Fruit fly (Drosophila melanogaster) whole organism, embryonic: ENCODE results near the gene Hrd3.

Experiments used
- CG12071 ChIP-seq: fragments of 200-800 bp; sonication (Bioruptor generic); optimal IDR thresholded peaks from 3 replicates; lab custom pipeline; 2018; ENCODE audit warnings: missing biosample characterization, mild to moderate bottlenecking, missing genetic modification characterization
- CG13894 ChIP-seq: fragments of 200-800 bp; sonication (Bioruptor generic); optimal IDR thresholded peaks from 3 replicates; lab custom pipeline; 2018; ENCODE audit warnings: missing biosample characterization, mild to moderate bottlenecking, missing genetic modification characterization, moderate library complexity
- CG3407 ChIP-seq: fragments of 200-800 bp; sonication (Bioruptor generic); optimal IDR thresholded peaks from 2 replicates; lab custom pipeline; 2018; ENCODE audit warnings: missing biosample characterization, mild to moderate bottlenecking, missing genetic modification characterization
- CG8388 ChIP-seq: fragments of 200-800 bp; sonication (Bioruptor generic); optimal IDR thresholded peaks from 2 replicates; lab custom pipeline; 2019; ENCODE audit warnings: missing biosample characterization, mild to moderate bottlenecking, missing genetic modification characterization, moderate library complexity
- CG9437 ChIP-seq: fragments of 200-800 bp; sonication (Bioruptor generic); optimal IDR thresholded peaks from 2 replicates; lab custom pipeline; 2018; ENCODE audit warnings: missing biosample characterization, mild to moderate bottlenecking, missing genetic modification characterization
- CoRest ChIP-seq: fragments of 200-800 bp; sonication (Bioruptor generic); optimal IDR thresholded peaks from 3 replicates; lab custom pipeline; 2018; ENCODE audit warnings: missing biosample characterization, mild to moderate bottlenecking, missing genetic modification characterization, moderate library complexity
- HHEX ChIP-seq: fragments of 200-800 bp; sonication (Bioruptor generic); optimal IDR thresholded peaks from 3 replicates; lab custom pipeline; 2017; ENCODE audit warnings: missing biosample characterization, mild to moderate bottlenecking, missing genetic modification characterization, missing genetic modification reagents
- Mad ChIP-seq: fragments of 200-800 bp; sonication (Bioruptor generic); optimal IDR thresholded peaks from 2 replicates; lab custom pipeline; 2016; ENCODE audit warnings: missing biosample characterization, missing genetic modification characterization
- Six4 ChIP-seq: fragments of 200-800 bp; sonication (Bioruptor generic); optimal IDR thresholded peaks from 2 replicates; lab custom pipeline; 2016; ENCODE audit warnings: missing biosample characterization, missing genetic modification characterization
- Stat92E ChIP-seq, 3 experiments: fragments of >200 bp in 2 of 3; fragments of 200-800 bp in 1 of 3; sonication (Bioruptor generic) in 1 of 3; optimal IDR thresholded peaks; 2 replicates each; lab custom pipeline; 2017 to 2019; ENCODE audit warnings: missing biosample characterization in 3 of 3, missing genetic modification characterization in 3 of 3, mild to moderate bottlenecking in 1 of 3, moderate library complexity in 1 of 3
- dysf ChIP-seq: fragments of 200-800 bp; sonication (Bioruptor generic); IDR thresholded peaks from 3 replicates; pipeline ENCODE4 v1.3.6; 2022; ENCODE audit warnings: missing biosample characterization, missing genetic modification characterization
- hbn ChIP-seq: fragments of 200-800 bp; sonication (Bioruptor generic); IDR thresholded peaks from 2 replicates; pipeline ENCODE4 v1.3.6; 2022; ENCODE audit warnings: missing biosample characterization, missing genetic modification characterization; ENCODE audit not compliant: partially characterized antibody
- mld ChIP-seq: fragments of 200-800 bp; sonication (Bioruptor generic); IDR thresholded peaks from 3 replicates; pipeline ENCODE4 v1.3.6; 2022; ENCODE audit warnings: missing biosample characterization, missing genetic modification characterization; ENCODE audit not compliant: partially characterized antibody

DNA sequence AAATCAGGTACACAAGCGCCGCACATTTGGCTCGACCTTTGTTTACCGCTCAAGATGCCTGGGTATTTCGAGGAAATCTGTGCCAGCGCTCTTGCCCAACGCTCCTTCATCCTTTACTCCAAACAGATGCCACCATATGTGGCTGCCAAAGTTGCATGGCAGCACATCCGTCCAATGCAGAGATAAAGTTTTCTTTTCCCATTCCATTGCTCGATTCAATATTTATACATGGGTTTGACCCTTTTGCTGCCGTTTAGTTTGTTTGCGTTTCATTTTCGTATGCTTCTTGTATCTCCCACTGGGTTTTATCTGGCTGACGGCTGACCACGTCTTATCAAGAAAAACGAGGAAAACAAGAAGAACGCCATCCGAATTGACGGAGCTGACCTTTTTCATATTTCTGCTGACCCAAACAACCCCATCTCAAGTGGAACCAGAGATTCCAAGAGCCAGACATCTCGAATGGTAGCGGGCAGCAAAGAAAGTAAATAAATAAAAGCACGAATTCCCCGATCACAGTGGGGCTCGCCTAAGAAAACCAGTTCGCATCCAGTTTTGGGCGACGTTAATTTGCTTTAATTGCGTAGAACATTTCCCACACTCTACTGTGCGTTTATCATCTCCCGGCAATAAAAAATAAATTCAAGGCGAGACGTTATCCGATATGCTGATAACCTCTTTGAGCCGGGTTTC lies 32.3 kb upstream of the Hrd3 start:
- no peak for TF ChIP-seq Mad
- no peak for TF ChIP-seq HHEX
- no peak for TF ChIP-seq CoRest (tag; lab: Kevin White, UChicago)
- TF ChIP-seq CG8388: no peak
- TF ChIP-seq dysf (GFP tag; lab: Robert Waterston, UW): no peak
- no peak for TF ChIP-seq hbn (GFP tag; lab: Robert Waterston, UW)
- TF ChIP-seq CG13894 (tag; lab: Kevin White, UChicago): no peak
- no peak for TF ChIP-seq CG9437 (GFP tag; lab: Kevin White, UChicago)
- no peak for TF ChIP-seq CG12071 (GFP tag; lab: Kevin White, UChicago)
- TF ChIP-seq Stat92E (GFP tag; optimal IDR thresholded peaks at IDR 0.05; lab: Kevin White, UChicago): peak in 1 of 3 experiments; percentile 56
- no peak for TF ChIP-seq mld (GFP tag; lab: Robert Waterston, UW)
- TF ChIP-seq Six4 (GFP tag; lab: Kevin White, UChicago): no peak
- TF ChIP-seq CG3407 (GFP tag; lab: Kevin White, UChicago): no peak
